Worm (Caenorhabditis elegans) whole organism, dauer: ENCODE measurements around the gene cul-4.

Source experiments
- unc-62 ChIP-seq: sonication (generic microtip); optimal IDR thresholded peaks from 2 replicates; lab custom pipeline; 2017; ENCODE audit warnings: missing biosample characterization, missing genetic modification reagents, missing genetic modification characterization

cul-4 gene

ce11 chrII:7298197-7298682 is 3.7 kb upstream of the cul-4 start, which contains the start of gene puf-8:
Gene puf-8 (minus strand): TSS chrII:7298247.
- no peak for TF ChIP-seq unc-62

- TF ChIP-seq unc-62, result no peak
Observed at ce11 chrII:7299042-7299441, 2.9 kb upstream of the cul-4 start, which contains the start of gene C30G12.1. Gene C30G12.1 (plus strand): TSS chrII:7299342.

ce11 chrII:7305558-7305957 is 3.7 kb downstream of the cul-4 start, which contains the start of gene brf-1:
Gene brf-1 (plus strand): TSS chrII:7305858.
- TF ChIP-seq unc-62, result no peak

- TF ChIP-seq unc-62, result no peak
Observed at ce11 chrII:7310023-7310422, 8.1 kb downstream of the cul-4 start, which contains the start of the genes F45E12.5 and cnep-1. Gene F45E12.5 (minus strand): TSS chrII:7310115. Gene cnep-1 (plus strand): TSS chrII:7310348.

ce11 chrII:7314083-7314482 is 12.2 kb downstream of the cul-4 start, which contains the start of gene F45E12.6:
Gene F45E12.6 (minus strand): TSS chrII:7314183.
- no peak for TF ChIP-seq unc-62

- TF ChIP-seq unc-62, result no peak
Observed at ce11 chrII:7317468-7317867, 15.6 kb downstream of the cul-4 start, which contains the start of gene F21D12.2. Gene F21D12.2 (plus strand): TSS chrII:7317768.

ce11 chrII:7319471-7319870 is 17.6 kb downstream of the cul-4 start:
- TF ChIP-seq unc-62, result no peak

ce11 chrII:7323317-7323716 is 21.4 kb downstream of the cul-4 start:
- no peak for TF ChIP-seq unc-62

ce11 chrII:7323925-7324324 is 22.0 kb downstream of the cul-4 start, which contains the start of gene F21D12.3:
Gene F21D12.3 (minus strand): TSS chrII:7324025.
- no peak for TF ChIP-seq unc-62

- TF ChIP-seq unc-62, result no peak
Observed at ce11 chrII:7325063-7325480, 23.2 kb downstream of the cul-4 start.

ce11 chrII:7326199-7326598 is 24.3 kb downstream of the cul-4 start:
- no peak for TF ChIP-seq unc-62

- TF ChIP-seq unc-62, result no peak
Observed at ce11 chrII:7326997-7327396, 25.1 kb downstream of the cul-4 start.

- no peak for TF ChIP-seq unc-62
Observed at ce11 chrII:7331224-7331623, 29.3 kb downstream of the cul-4 start, which contains the start of gene npax-1. Gene npax-1 (minus strand): TSS chrII:7331324.

ce11 chrII:7337469-7337893 is 35.6 kb downstream of the cul-4 start:
- no peak for TF ChIP-seq unc-62

ce11 chrII:7338995-7339394 is 37.1 kb downstream of the cul-4 start, which contains the start of gene nhr-21:
Gene nhr-21 (plus strand): TSS chrII:7339229.
- no peak for TF ChIP-seq unc-62

- no peak for TF ChIP-seq unc-62
Observed at ce11 chrII:7340703-7341102, 38.8 kb downstream of the cul-4 start.

ce11 chrII:7341572-7342303 is 39.8 kb downstream of the cul-4 start:
- TF ChIP-seq unc-62, result no peak

ce11 chrII:7342884-7343283 is 41.0 kb downstream of the cul-4 start:
- no peak for TF ChIP-seq unc-62
